Worm (Caenorhabditis elegans) whole organism, L1 larva: ENCODE measurements around the gene F07E5.7.

Experiments
- C34B4.2 ChIP-seq: sonication (generic microtip); optimal IDR thresholded peaks from 2 replicates; lab custom pipeline; 2017; ENCODE audit warnings: mild to moderate bottlenecking, missing genetic modification characterization, missing compliant biosample characterization
- ceh-82 ChIP-seq, 3 experiments: fragments of 150-350 bp in 1 of 3; sonication (generic microtip) in 2 of 3; optimal IDR thresholded peaks; 2 replicates each; lab custom pipeline; 2014 to 2017; ENCODE audit warnings: missing biosample characterization in 3 of 3, missing genetic modification characterization in 3 of 3
- egl-27 ChIP-seq, 2 experiments: fragments of 150-350 bp in 1 of 2; sonication (generic microtip); optimal IDR thresholded peaks; 3 replicates each; lab custom pipeline; 2017 to 2018; ENCODE audit warnings: missing biosample characterization in 2 of 2, missing genetic modification characterization in 2 of 2, missing genetic modification reagents in 2 of 2
- fkh-8 ChIP-seq: sonication (generic microtip); optimal IDR thresholded peaks from 2 replicates; lab custom pipeline; 2016; ENCODE audit warnings: mild to moderate bottlenecking, missing genetic modification characterization, missing compliant biosample characterization
- lir-3 ChIP-seq: sonication (generic microtip); optimal IDR thresholded peaks from 2 replicates; lab custom pipeline; 2016; ENCODE audit warnings: mild to moderate bottlenecking, missing genetic modification characterization, moderate library complexity, missing compliant biosample characterization; ENCODE audit not compliant: poor library complexity
- nhr-11 ChIP-seq: fragments of 150-350 bp; optimal IDR thresholded peaks from 2 replicates; lab custom pipeline; 2014; ENCODE audit warnings: missing biosample characterization, missing genetic modification characterization
- nhr-71 ChIP-seq: sonication (generic microtip); optimal IDR thresholded peaks from 2 replicates; lab custom pipeline; 2016; ENCODE audit warnings: mild to moderate bottlenecking, missing genetic modification characterization, moderate library complexity, missing compliant biosample characterization
- snpc-4 ChIP-seq: fragments of 150-350 bp; optimal IDR thresholded peaks from 2 replicates; lab custom pipeline; 2014; ENCODE audit warnings: missing biosample characterization, missing genetic modification characterization
- sox-4 ChIP-seq: sonication (generic microtip); optimal IDR thresholded peaks from 2 replicates; lab custom pipeline; 2016; ENCODE audit warnings: missing genetic modification characterization, missing compliant biosample characterization
- sup-37 ChIP-seq: fragments of 200-800 bp; sonication (Bioruptor generic); optimal IDR thresholded peaks from 2 replicates; lab custom pipeline; 2018; ENCODE audit warnings: mild to moderate bottlenecking, missing genetic modification characterization, missing compliant biosample characterization

DNA sequence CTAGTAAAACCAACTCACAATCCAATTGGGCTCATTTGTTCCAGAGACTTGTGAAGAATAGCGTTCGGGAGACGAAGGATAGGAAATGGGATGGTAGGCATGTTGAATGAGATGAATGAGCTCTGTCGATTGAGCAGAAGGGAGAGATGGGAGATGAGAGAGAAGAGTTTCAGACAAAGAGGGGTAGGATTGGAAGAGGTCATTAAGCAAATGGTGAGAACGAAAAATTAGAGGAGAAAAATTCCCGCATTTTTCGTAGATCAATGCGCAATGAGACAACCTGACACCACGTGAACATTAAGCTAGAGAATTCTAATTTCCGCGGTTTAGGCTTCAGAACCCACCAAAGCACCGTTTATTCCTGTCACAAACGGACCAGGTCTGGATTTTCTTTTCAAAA, 7.3 kb downstream of the F07E5.7 start, which contains the start of gene F07E5.13:
- TF ChIP-seq nhr-11 (tag; lab: Kevin White, UChicago) (no peak), lir-3 (no peak), C34B4.2 (tag; lab: Kevin White, UChicago) (no peak), snpc-4 (tag; lab: Kevin White, UChicago) (no peak), nhr-71 (tag; lab: Kevin White, UChicago) (no peak), sox-4 (tag; lab: Kevin White, UChicago) (no peak), ceh-82 (tag; optimal IDR thresholded peaks at IDR 0.05; lab: Kevin White, UChicago) (no peak), fkh-8 (tag; lab: Kevin White, UChicago) (no peak), sup-37 (GFP tag; lab: Kevin White, UChicago) (no peak), egl-27 (tag; optimal IDR thresholded peaks at IDR 0.05; lab: Kevin White, UChicago) (no peak)
